Worm (Caenorhabditis elegans) whole organism, young adult: ENCODE data around the gene spig-5.

Experiments
- B0035.1 ChIP-seq: sonication (generic microtip); optimal IDR thresholded peaks from 2 replicates; lab custom pipeline; 2016; ENCODE audit warnings: missing genetic modification characterization, mild to moderate bottlenecking, missing compliant biosample characterization, missing genotype, missing genetic modification reagents
- C06A6.2 ChIP-seq: fragments of 200-800 bp; sonication (Bioruptor generic); conservative IDR thresholded peaks from 2 replicates; pipeline ENCODE4 v1.3.6; 2022; ENCODE audit warnings: missing genetic modification characterization, missing compliant biosample characterization
- F10E7.11 ChIP-seq: sonication (generic microtip); optimal IDR thresholded peaks from 2 replicates; lab custom pipeline; 2017; ENCODE audit warnings: mild to moderate bottlenecking, missing genetic modification characterization, moderate library complexity, missing compliant biosample characterization
- F39B2.1 ChIP-seq: fragments of 200-800 bp; sonication (Bioruptor generic); IDR thresholded peaks from 2 replicates; pipeline ENCODE4 v1.3.6; 2022; ENCODE audit warnings: missing genetic modification reagents, missing genetic modification characterization, missing compliant biosample characterization
- F52B5.7 ChIP-seq: sonication (generic microtip); optimal IDR thresholded peaks from 2 replicates; lab custom pipeline; 2016; ENCODE audit warnings: mild to moderate bottlenecking, missing genetic modification characterization, missing compliant biosample characterization
- F57C9.4 ChIP-seq: sonication (generic microtip); optimal IDR thresholded peaks from 2 replicates; lab custom pipeline; 2017; ENCODE audit warnings: mild to moderate bottlenecking, missing genetic modification characterization, missing compliant biosample characterization
- K11D2.4 ChIP-seq: fragments of 200-800 bp; sonication (Bioruptor generic); IDR thresholded peaks from 2 replicates; pipeline ENCODE4 v1.3.6; 2022; ENCODE audit warnings: missing genetic modification reagents, missing genetic modification characterization, missing compliant biosample characterization
- Y79H2A.3 ChIP-seq: fragments of 200-800 bp; sonication (Bioruptor generic); conservative IDR thresholded peaks from 2 replicates; pipeline ENCODE4 v1.3.6; 2022; ENCODE audit warnings: missing genetic modification reagents, missing genetic modification characterization, missing compliant biosample characterization
- Y95B8A.8 ChIP-seq: fragments of 200-800 bp; sonication (Bioruptor generic); IDR thresholded peaks from 2 replicates; pipeline ENCODE4 v1.3.6; 2022; ENCODE audit warnings: missing genetic modification reagents, missing genetic modification characterization, missing compliant biosample characterization
- aptf-3 ChIP-seq: fragments of 200-800 bp; sonication (Bioruptor generic); IDR thresholded peaks from 2 replicates; pipeline ENCODE4 v1.3.6; 2022; ENCODE audit warnings: missing genetic modification characterization, missing compliant biosample characterization
- attf-5 ChIP-seq: fragments of 200-800 bp; sonication (Bioruptor generic); optimal IDR thresholded peaks from 2 replicates; lab custom pipeline; 2018; ENCODE audit warnings: mild to moderate bottlenecking, missing genetic modification characterization, missing compliant biosample characterization
- attf-6 ChIP-seq: fragments of 200-800 bp; sonication (Bioruptor generic); IDR thresholded peaks from 2 replicates; pipeline ENCODE4 v1.3.6; 2022; ENCODE audit warnings: missing genetic modification reagents, missing genetic modification characterization, missing compliant biosample characterization
- bed-2 ChIP-seq: fragments of 200-800 bp; sonication (Bioruptor generic); IDR thresholded peaks from 2 replicates; pipeline ENCODE4 v1.3.6; 2022; ENCODE audit warnings: missing genetic modification reagents, missing genetic modification characterization, missing compliant biosample characterization
- ccch-3 ChIP-seq: fragments of 200-800 bp; sonication (Bioruptor generic); optimal IDR thresholded peaks from 2 replicates; lab custom pipeline; 2018; ENCODE audit warnings: mild to moderate bottlenecking, missing genetic modification characterization, missing compliant biosample characterization
- cebp-1 ChIP-seq, 2 experiments: fragments of 200-800 bp in 1 of 2; sonication (Bioruptor generic) in 1 of 2; sonication (generic microtip) in 1 of 2; IDR thresholded peaks in 1 of 2; optimal IDR thresholded peaks in 1 of 2; 2 replicates each; pipeline versions ENCODE4 v1.3.6 to Lab custom; 2017 to 2022; ENCODE audit warnings: missing compliant biosample characterization in 2 of 2, missing genetic modification characterization in 2 of 2, mild to moderate bottlenecking in 1 of 2, missing genetic modification reagents in 1 of 2, moderate library complexity in 1 of 2
- cebp-2 ChIP-seq: fragments of 200-800 bp; sonication (Bioruptor generic); IDR thresholded peaks from 2 replicates; pipeline ENCODE4 v1.3.6; 2022; ENCODE audit warnings: missing genetic modification characterization, missing compliant biosample characterization
- ceh-27 ChIP-seq: fragments of 200-800 bp; sonication (Bioruptor generic); optimal IDR thresholded peaks from 2 replicates; lab custom pipeline; 2018; ENCODE audit warnings: mild to moderate bottlenecking, missing genetic modification characterization, moderate library complexity, missing compliant biosample characterization
- ceh-40 ChIP-seq: fragments of 200-800 bp; sonication (Bioruptor generic); IDR thresholded peaks from 2 replicates; pipeline ENCODE4 v1.3.6; 2022; ENCODE audit warnings: missing genetic modification characterization, missing compliant biosample characterization
- dox-1 ChIP-seq: fragments of 200-800 bp; sonication (Bioruptor generic); IDR thresholded peaks from 2 replicates; pipeline ENCODE4 v1.3.6; 2022; ENCODE audit warnings: missing genetic modification reagents, missing genetic modification characterization, missing compliant biosample characterization
- egl-44 ChIP-seq: fragments of 200-800 bp; sonication (Bioruptor generic); IDR thresholded peaks from 2 replicates; pipeline ENCODE4 v1.3.6; 2022; ENCODE audit warnings: missing genetic modification reagents, missing genetic modification characterization, missing compliant biosample characterization
- fkh-3 ChIP-seq: sonication (generic microtip); optimal IDR thresholded peaks from 2 replicates; lab custom pipeline; 2016; ENCODE audit warnings: mild to moderate bottlenecking, missing genetic modification characterization, missing compliant biosample characterization
- gei-17 ChIP-seq: fragments of 200-800 bp; sonication (Bioruptor generic); optimal IDR thresholded peaks from 2 replicates; lab custom pipeline; 2018; ENCODE audit warnings: mild to moderate bottlenecking, missing genetic modification characterization, missing compliant biosample characterization
- hlh-12 ChIP-seq: sonication (generic microtip); optimal IDR thresholded peaks from 2 replicates; lab custom pipeline; 2016; ENCODE audit warnings: missing genetic modification characterization, missing compliant biosample characterization
- hlh-26 ChIP-seq: fragments of 200-800 bp; sonication (Bioruptor generic); conservative IDR thresholded peaks from 2 replicates; pipeline ENCODE4 v1.3.6; 2022; ENCODE audit warnings: missing genetic modification reagents, missing genetic modification characterization, missing compliant biosample characterization
- lag-1 ChIP-seq: fragments of 200-800 bp; sonication (Bioruptor generic); IDR thresholded peaks from 2 replicates; pipeline ENCODE4 v1.3.6; 2022; ENCODE audit warnings: missing genetic modification reagents, missing genetic modification characterization, missing compliant biosample characterization
- let-526 ChIP-seq: fragments of 200-800 bp; sonication (Bioruptor generic); IDR thresholded peaks from 2 replicates; pipeline ENCODE4 v1.3.6; 2022; ENCODE audit warnings: missing genetic modification reagents, missing genetic modification characterization, missing compliant biosample characterization
- let-607 ChIP-seq, 2 experiments: fragments of 200-800 bp in 1 of 2; sonication (Bioruptor generic) in 1 of 2; sonication (generic microtip) in 1 of 2; optimal IDR thresholded peaks; 2 replicates each; lab custom pipeline; 2016 to 2018; ENCODE audit warnings: mild to moderate bottlenecking in 2 of 2, missing compliant biosample characterization in 2 of 2, missing genetic modification characterization in 2 of 2, moderate library complexity in 2 of 2, missing genotype in 1 of 2
- lin-26 ChIP-seq: fragments of 200-800 bp; sonication (Bioruptor generic); IDR thresholded peaks from 2 replicates; pipeline ENCODE4 v1.3.6; 2022; ENCODE audit warnings: missing genetic modification reagents, missing genetic modification characterization, missing compliant biosample characterization
- lin-35 ChIP-seq, 3 experiments: fragments of 150-350 bp in 2 of 3; sonication (generic microtip) in 1 of 3; optimal IDR thresholded peaks; 2 replicates each; lab custom pipeline; 2014 to 2018; ENCODE audit warnings: missing biosample characterization in 3 of 3, missing genetic modification characterization in 3 of 3, missing genetic modification reagents in 3 of 3
- lin-40 ChIP-seq: sonication (generic microtip); optimal IDR thresholded peaks from 2 replicates; lab custom pipeline; 2016; ENCODE audit warnings: missing genetic modification characterization, mild to moderate bottlenecking, missing compliant biosample characterization, missing genotype, missing genetic modification reagents
- lin-54 ChIP-seq: fragments of 200-800 bp; sonication (Bioruptor generic); optimal IDR thresholded peaks from 2 replicates; lab custom pipeline; 2018; ENCODE audit warnings: mild to moderate bottlenecking, missing genetic modification characterization, missing compliant biosample characterization
- lir-1 ChIP-seq: fragments of 200-800 bp; sonication (Bioruptor generic); conservative IDR thresholded peaks from 2 replicates; pipeline ENCODE4 v1.3.6; 2022; ENCODE audit warnings: missing genetic modification reagents, missing genetic modification characterization, missing compliant biosample characterization
- madf-8 ChIP-seq: fragments of 200-800 bp; sonication (Bioruptor generic); conservative IDR thresholded peaks from 2 replicates; pipeline ENCODE4 v1.3.6; 2022; ENCODE audit warnings: missing genetic modification reagents, missing genetic modification characterization, missing compliant biosample characterization
- mes-4 ChIP-seq: sonication (generic microtip); optimal IDR thresholded peaks from 2 replicates; lab custom pipeline; 2016; ENCODE audit warnings: missing genotype, missing genetic modification characterization, missing compliant biosample characterization
- mxl-1 ChIP-seq: sonication (generic microtip); optimal IDR thresholded peaks from 2 replicates; lab custom pipeline; 2016; ENCODE audit warnings: missing genetic modification characterization, missing compliant biosample characterization
- nfya-1 ChIP-seq: sonication (generic microtip); optimal IDR thresholded peaks from 2 replicates; lab custom pipeline; 2017; ENCODE audit warnings: antibody characterized with exemption, missing compliant biosample characterization, missing genetic modification characterization, borderline replicate concordance; ENCODE audit not compliant: insufficient read depth
- nhr-120 ChIP-seq: fragments of 200-800 bp; sonication (Bioruptor generic); IDR thresholded peaks from 2 replicates; pipeline ENCODE4 v1.3.6; 2022; ENCODE audit warnings: missing genetic modification characterization, missing compliant biosample characterization
- pbrm-1 ChIP-seq: fragments of 200-800 bp; sonication (Bioruptor generic); IDR thresholded peaks from 2 replicates; pipeline ENCODE4 v1.3.6; 2022; ENCODE audit warnings: missing genetic modification reagents, missing genetic modification characterization, missing compliant biosample characterization
- rec-8 ChIP-seq, 2 experiments: sonication (generic microtip); optimal IDR thresholded peaks; 2 replicates each; lab custom pipeline; 2016; ENCODE audit warnings: mild to moderate bottlenecking in 2 of 2, missing genetic modification characterization in 2 of 2, missing genetic modification reagents in 2 of 2, missing genotype in 2 of 2, missing biosample characterization in 1 of 2, missing compliant biosample characterization in 1 of 2, moderate library complexity in 1 of 2
- repo-1 ChIP-seq: sonication (generic microtip); optimal IDR thresholded peaks from 2 replicates; lab custom pipeline; 2017; ENCODE audit warnings: mild to moderate bottlenecking, missing genetic modification characterization, missing compliant biosample characterization
- snpc-3.4 ChIP-seq: sonication (generic microtip); optimal IDR thresholded peaks from 2 replicates; lab custom pipeline; 2017; ENCODE audit warnings: missing genetic modification characterization, mild to moderate bottlenecking, missing compliant biosample characterization, antibody characterized with exemption, moderate library complexity, missing genotype, missing genetic modification reagents
- tbp1 ChIP-seq: fragments of 200-800 bp; sonication (Bioruptor generic); optimal IDR thresholded peaks from 2 replicates; lab custom pipeline; 2018; ENCODE audit warnings: mild to moderate bottlenecking, missing genetic modification characterization, missing compliant biosample characterization
- unc-130 ChIP-seq: sonication (generic microtip); optimal IDR thresholded peaks from 2 replicates; lab custom pipeline; 2016; ENCODE audit warnings: missing genetic modification reagents, missing genetic modification characterization, missing compliant biosample characterization
- xnd-1 ChIP-seq: sonication (generic microtip); optimal IDR thresholded peaks from 2 replicates; lab custom pipeline; 2016; ENCODE audit warnings: missing genotype, missing genetic modification reagents, missing genetic modification characterization, missing compliant biosample characterization
- zfh-2 ChIP-seq: fragments of 200-800 bp; sonication (Bioruptor generic); conservative IDR thresholded peaks from 2 replicates; pipeline ENCODE4 v1.3.6; 2022; ENCODE audit warnings: missing genetic modification reagents, missing genetic modification characterization, missing compliant biosample characterization
- zim-3 ChIP-seq: sonication (generic microtip); optimal IDR thresholded peaks from 2 replicates; lab custom pipeline; 2017; ENCODE audit warnings: mild to moderate bottlenecking, missing genetic modification characterization, moderate library complexity, missing compliant biosample characterization
- ztf-25 ChIP-seq: fragments of 200-800 bp; sonication (Bioruptor generic); IDR thresholded peaks from 2 replicates; pipeline ENCODE4 v1.3.6; 2022; ENCODE audit warnings: missing genetic modification reagents, missing genetic modification characterization, missing compliant biosample characterization

The spig-5 gene

DNA sequence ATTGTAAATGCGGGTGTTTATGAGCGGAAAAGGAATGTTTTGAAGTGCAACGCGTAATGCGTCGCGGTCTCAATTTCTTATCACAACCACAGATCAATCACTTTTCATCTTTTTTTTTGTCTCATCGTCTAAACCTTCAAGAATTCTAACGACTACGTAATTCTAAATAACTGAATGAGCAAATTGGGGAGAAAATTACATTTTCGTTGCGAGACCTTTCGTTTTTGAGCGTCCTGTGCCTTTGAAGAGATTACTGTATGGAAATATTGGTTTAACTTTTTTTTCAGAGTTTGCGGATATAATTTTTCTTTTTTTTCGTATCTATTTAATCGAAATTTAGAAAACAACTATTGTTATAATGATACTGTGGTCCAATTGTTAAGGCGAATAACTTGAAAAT lies 42.2 kb downstream of the spig-5 start (continued):
- TF ChIP-seq F52B5.7 (tag; lab: Kevin White, UChicago) (no peak), zfh-2 (GFP tag; lab: Robert Waterston, UW) (no peak), fkh-3 (tag; lab: Kevin White, UChicago) (no peak), snpc-3.4 (peak; percentile 25), unc-130 (no peak), F10E7.11 (no peak), aptf-3 (GFP tag; lab: Robert Waterston, UW) (no peak), tbp1 (GFP tag; lab: Kevin White, UChicago) (no peak), cebp-2 (no peak), B0035.1 (tag; lab: Kevin White, UChicago) (no peak), mes-4 (tag; lab: Kevin White, UChicago) (no peak), F57C9.4 (tag; lab: Kevin White, UChicago) (no peak), madf-8 (GFP tag; lab: Robert Waterston, UW) (no peak), attf-5 (GFP tag; lab: Kevin White, UChicago) (no peak), let-526 (GFP tag; lab: Robert Waterston, UW) (no peak), lin-54 (GFP tag; lab: Kevin White, UChicago) (no peak), Y95B8A.8 (GFP tag; lab: Robert Waterston, UW) (no peak), nhr-120 (GFP tag; lab: Robert Waterston, UW) (no peak), xnd-1 (tag; lab: Kevin White, UChicago) (no peak), gei-17 (GFP tag; lab: Kevin White, UChicago) (no peak), lin-40 (tag; lab: Kevin White, UChicago) (no peak), pbrm-1 (GFP tag; lab: Robert Waterston, UW) (0 out of 2 replicates have a peak, but pooled peaks have one; percentile 19)

DNA sequence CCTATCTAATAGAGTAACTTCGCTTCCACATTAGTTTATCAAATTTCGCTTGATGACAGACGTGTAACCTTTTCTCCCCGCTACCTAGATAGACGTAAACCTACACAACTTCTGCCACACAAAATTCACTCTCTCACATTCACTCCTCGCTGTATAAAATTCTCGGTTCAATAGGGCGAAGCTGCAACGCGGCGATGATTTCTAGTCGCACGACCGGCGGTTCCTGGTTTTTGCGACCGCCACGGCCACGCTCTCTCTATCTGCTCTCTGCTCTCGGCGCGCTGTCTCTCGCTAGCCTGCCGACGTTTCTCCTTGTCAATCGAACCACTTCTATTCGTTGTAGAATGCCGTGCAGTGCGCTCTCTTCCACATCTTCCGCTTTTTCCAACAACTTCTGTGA lies 42.7 kb downstream of the spig-5 start:
- TF ChIP-seq dox-1 (GFP tag; lab: Robert Waterston, UW), result peak; percentile 90
- no peak for TF ChIP-seq cebp-1 (GFP tag; IDR thresholded peaks at IDR 0.05; lab: Robert Waterston, UW)
- peak; percentile 83 for TF ChIP-seq cebp-1 (tag; optimal IDR thresholded peaks at IDR 0.05; lab: Kevin White, UChicago)
- no peak for TF ChIP-seq mxl-1 (tag; lab: Kevin White, UChicago)
- peak; percentile 46; the same call in 1 of the 2 replicates for TF ChIP-seq K11D2.4 (GFP tag; lab: Robert Waterston, UW)
- TF ChIP-seq ztf-25 (GFP tag; lab: Robert Waterston, UW), result no peak
- peak; percentile 75 to 87 for TF ChIP-seq let-607 (tag; optimal IDR thresholded peaks at IDR 0.05; lab: Kevin White, UChicago)
- no peak for TF ChIP-seq Y79H2A.3
- peak; percentile 65 for TF ChIP-seq egl-44
- TF ChIP-seq nfya-1, result no peak
- TF ChIP-seq lir-1 (GFP tag; lab: Robert Waterston, UW), result 0 out of 2 replicates have a peak, but pooled peaks have one; percentile 47
- peak; percentile 59; the same call in 1 of the 2 replicates for TF ChIP-seq C06A6.2 (GFP tag; lab: Robert Waterston, UW)
- TF ChIP-seq hlh-12, result no peak
- no peak for TF ChIP-seq ccch-3 (GFP tag; lab: Kevin White, UChicago)
- TF ChIP-seq repo-1, result peak; percentile 33
- TF ChIP-seq hlh-26 (GFP tag; lab: Robert Waterston, UW), result no peak
- no peak for TF ChIP-seq zim-3 (tag; lab: Kevin White, UChicago)
- no peak for TF ChIP-seq F39B2.1 (GFP tag; lab: Robert Waterston, UW)
- no peak for TF ChIP-seq rec-8 (tag; optimal IDR thresholded peaks at IDR 0.05; lab: Kevin White, UChicago)
- TF ChIP-seq mes-4 (tag; lab: Kevin White, UChicago), result no peak
- no peak for TF ChIP-seq lag-1 (GFP tag; lab: Robert Waterston, UW)
- TF ChIP-seq lin-35 (GFP tag; optimal IDR thresholded peaks at IDR 0.05; lab: Kevin White, UChicago), result peak in 1 of 3 experiments; percentile 69
- TF ChIP-seq bed-2 (GFP tag; lab: Robert Waterston, UW), result 0 out of 2 replicates have a peak, but pooled peaks have one; percentile 17
- no peak for TF ChIP-seq attf-6 (GFP tag; lab: Robert Waterston, UW)
- TF ChIP-seq B0035.1 (tag; lab: Kevin White, UChicago), result peak; percentile 39
- peak; percentile 87 for TF ChIP-seq ceh-27 (GFP tag; lab: Kevin White, UChicago)
- TF ChIP-seq ceh-40 (GFP tag; lab: Robert Waterston, UW), result 0 out of 2 replicates have a peak, but pooled peaks have one; percentile 23
- TF ChIP-seq lin-26, result peak; percentile 74
